Worm (Caenorhabditis elegans): ENCODE results near the gene Y14H12A.2.

Gene Y14H12A.2

ce11 chrII:3989627-3990367, at the start of gene Y14H12A.2:
Gene Y14H12A.2 (minus strand): TSS chrII:3989677.
- TF ChIP-seq sea-1 (GFP tag; conservative IDR thresholded peaks at IDR 0.05), result no peak
- TF ChIP-seq hmg-4 (GFP tag; optimal IDR thresholded peaks at IDR 0.05), result no peak
- no peak for TF ChIP-seq ets-7 (tag; optimal IDR thresholded peaks at IDR 0.05)
- no peak for TF ChIP-seq F13C5.2 (tag; optimal IDR thresholded peaks at IDR 0.05)
- TF ChIP-seq scrt-1 (GFP tag; IDR thresholded peaks at IDR 0.05), result no peak
- TF ChIP-seq tbx-11 (GFP tag; IDR thresholded peaks at IDR 0.05), result no peak
- no peak for TF ChIP-seq pes-1 (GFP tag; IDR thresholded peaks at IDR 0.05)
- no peak for TF ChIP-seq B0310.2 (tag; optimal IDR thresholded peaks at IDR 0.05)
- TF ChIP-seq flt-1 (GFP tag; IDR thresholded peaks at IDR 0.05), result no peak

- no peak for TF ChIP-seq B0310.2 (tag; optimal IDR thresholded peaks at IDR 0.05)
- TF ChIP-seq flt-1 (GFP tag; IDR thresholded peaks at IDR 0.05), result no peak
- TF ChIP-seq hmbx-1 (tag; optimal IDR thresholded peaks at IDR 0.05), result no peak
- no peak for TF ChIP-seq sea-1 (GFP tag; conservative IDR thresholded peaks at IDR 0.05)
- TF ChIP-seq tbx-37 (GFP tag; conservative IDR thresholded peaks at IDR 0.05), result no peak
- TF ChIP-seq ama-1 (optimal IDR thresholded peaks at IDR 0.05), result no peak
- TF ChIP-seq F13C5.2 (tag; optimal IDR thresholded peaks at IDR 0.05), result no peak
- TF ChIP-seq ceh-13 (GFP tag; optimal IDR thresholded peaks at IDR 0.05), result no peak
- TF ChIP-seq pes-1 (GFP tag; IDR thresholded peaks at IDR 0.05), result no peak
- TF ChIP-seq ets-7 (tag; optimal IDR thresholded peaks at IDR 0.05), result no peak
- TF ChIP-seq scrt-1 (GFP tag; IDR thresholded peaks at IDR 0.05), result no peak
- TF ChIP-seq tbx-11 (GFP tag; IDR thresholded peaks at IDR 0.05), result no peak
- no peak for TF ChIP-seq tra-4 (tag; optimal IDR thresholded peaks at IDR 0.05)
- no peak for TF ChIP-seq hmg-4 (GFP tag; optimal IDR thresholded peaks at IDR 0.05)
- no peak for TF ChIP-seq ceh-36 (tag; optimal IDR thresholded peaks at IDR 0.05)
- TF ChIP-seq hnd-1 (tag; optimal IDR thresholded peaks at IDR 0.05), result no peak
Measured at ce11 chrII:4038541-4038940, 49.1 kb upstream of the Y14H12A.2 start, which contains the start of gene pqn-48. Gene pqn-48 (plus strand): TSS chrII:4038884.

ce11 chrII:4032293-4032692, 42.8 kb upstream of the Y14H12A.2 start, which contains the start of gene K07D4.4:
Gene K07D4.4 (minus strand): TSS chrII:4032393.
- TF ChIP-seq ets-7 (tag; optimal IDR thresholded peaks at IDR 0.05) (no peak), sea-1 (GFP tag; conservative IDR thresholded peaks at IDR 0.05) (no peak), hmg-4 (GFP tag; optimal IDR thresholded peaks at IDR 0.05) (no peak)

ce11 chrII:4028276-4028675, 38.8 kb upstream of the Y14H12A.2 start, which contains the start of gene K07D4.9:
Gene K07D4.9 (plus strand): TSS chrII:4028576.
- TF ChIP-seq scrt-1 (GFP tag; IDR thresholded peaks at IDR 0.05) (no peak), pes-1 (GFP tag; IDR thresholded peaks at IDR 0.05) (no peak), aly-1 (tag; optimal IDR thresholded peaks at IDR 0.05) (no peak), ama-1 (optimal IDR thresholded peaks at IDR 0.05) (no peak), ceh-13 (GFP tag; optimal IDR thresholded peaks at IDR 0.05) (no peak), tra-4 (tag; optimal IDR thresholded peaks at IDR 0.05) (no peak), flt-1 (GFP tag; IDR thresholded peaks at IDR 0.05) (no peak), F13C5.2 (tag; optimal IDR thresholded peaks at IDR 0.05) (no peak)

- TF ChIP-seq ama-1 (optimal IDR thresholded peaks at IDR 0.05) (no peak), scrt-1 (GFP tag; IDR thresholded peaks at IDR 0.05) (no peak), ets-7 (tag; optimal IDR thresholded peaks at IDR 0.05) (no peak), hnd-1 (tag; optimal IDR thresholded peaks at IDR 0.05) (no peak)
Measured at ce11 chrII:4025462-4025861, 36.0 kb upstream of the Y14H12A.2 start, which contains the start of gene K07D4.5. Gene K07D4.5 (minus strand): TSS chrII:4025562.

ce11 chrII:4018617-4019016, 29.1 kb upstream of the Y14H12A.2 start, which contains the start of gene K07D4.6:
Gene K07D4.6 (minus strand): TSS chrII:4018717.
- no peak for TF ChIP-seq tra-4 (tag; optimal IDR thresholded peaks at IDR 0.05)
- no peak for TF ChIP-seq tbx-37 (GFP tag; conservative IDR thresholded peaks at IDR 0.05)
- TF ChIP-seq aly-1 (tag; optimal IDR thresholded peaks at IDR 0.05), result no peak
- TF ChIP-seq F13C5.2 (tag; optimal IDR thresholded peaks at IDR 0.05), result no peak
- TF ChIP-seq B0310.2 (tag; optimal IDR thresholded peaks at IDR 0.05), result no peak
- TF ChIP-seq tbx-11 (GFP tag; IDR thresholded peaks at IDR 0.05), result no peak
- TF ChIP-seq sea-1 (GFP tag; conservative IDR thresholded peaks at IDR 0.05), result no peak
- no peak for TF ChIP-seq hmbx-1 (tag; optimal IDR thresholded peaks at IDR 0.05)
- TF ChIP-seq hnd-1 (tag; optimal IDR thresholded peaks at IDR 0.05), result no peak
- no peak for TF ChIP-seq scrt-1 (GFP tag; IDR thresholded peaks at IDR 0.05)
- no peak for TF ChIP-seq ets-7 (tag; optimal IDR thresholded peaks at IDR 0.05)
- TF ChIP-seq ama-1 (optimal IDR thresholded peaks at IDR 0.05), result no peak
- TF ChIP-seq ceh-13 (GFP tag; optimal IDR thresholded peaks at IDR 0.05), result no peak
- no peak for TF ChIP-seq pes-1 (GFP tag; IDR thresholded peaks at IDR 0.05)
- TF ChIP-seq flt-1 (GFP tag; IDR thresholded peaks at IDR 0.05), result no peak
- no peak for TF ChIP-seq ceh-36 (tag; optimal IDR thresholded peaks at IDR 0.05)
- no peak for TF ChIP-seq hmg-4 (GFP tag; optimal IDR thresholded peaks at IDR 0.05)

ce11 chrII:4011518-4011917, 22.0 kb upstream of the Y14H12A.2 start:
- TF ChIP-seq aly-1 (tag; optimal IDR thresholded peaks at IDR 0.05) (no peak), hmbx-1 (tag; optimal IDR thresholded peaks at IDR 0.05) (no peak), F13C5.2 (tag; optimal IDR thresholded peaks at IDR 0.05) (no peak)

ce11 chrII:4007972-4008371, 18.5 kb upstream of the Y14H12A.2 start:
- TF ChIP-seq sea-1 (GFP tag; conservative IDR thresholded peaks at IDR 0.05) (no peak), F13C5.2 (tag; optimal IDR thresholded peaks at IDR 0.05) (no peak), hnd-1 (tag; optimal IDR thresholded peaks at IDR 0.05) (no peak), ceh-36 (tag; optimal IDR thresholded peaks at IDR 0.05) (no peak), aly-1 (tag; optimal IDR thresholded peaks at IDR 0.05) (no peak), hmbx-1 (tag; optimal IDR thresholded peaks at IDR 0.05) (no peak), B0310.2 (tag; optimal IDR thresholded peaks at IDR 0.05) (no peak)
